Worm (Caenorhabditis elegans): ENCODE results near the gene Y39E4B.6.

The Y39E4B.6 gene

DNA sequence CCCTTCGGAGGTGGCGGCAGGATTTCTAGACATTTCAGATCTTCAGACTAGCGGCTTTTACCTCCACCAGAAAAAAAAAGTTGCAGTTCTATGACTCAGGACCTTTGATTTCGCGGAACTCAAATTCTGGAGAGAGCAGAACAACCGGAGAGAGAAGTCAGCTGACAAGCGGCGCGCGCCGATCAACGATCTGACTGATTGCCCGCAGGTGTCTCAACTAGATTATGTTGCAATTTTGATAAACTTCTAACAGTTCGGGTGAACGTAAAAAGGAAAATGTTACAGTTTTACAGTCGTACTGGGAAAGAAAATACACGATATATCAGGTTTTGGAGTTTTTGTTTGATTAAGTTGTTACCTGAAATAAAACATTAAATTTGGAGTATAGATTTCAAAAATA lies 7.6 kb upstream of the Y39E4B.6 start:
- TF ChIP-seq unc-62 (GFP tag; optimal IDR thresholded peaks at IDR 0.05): no peak

DNA sequence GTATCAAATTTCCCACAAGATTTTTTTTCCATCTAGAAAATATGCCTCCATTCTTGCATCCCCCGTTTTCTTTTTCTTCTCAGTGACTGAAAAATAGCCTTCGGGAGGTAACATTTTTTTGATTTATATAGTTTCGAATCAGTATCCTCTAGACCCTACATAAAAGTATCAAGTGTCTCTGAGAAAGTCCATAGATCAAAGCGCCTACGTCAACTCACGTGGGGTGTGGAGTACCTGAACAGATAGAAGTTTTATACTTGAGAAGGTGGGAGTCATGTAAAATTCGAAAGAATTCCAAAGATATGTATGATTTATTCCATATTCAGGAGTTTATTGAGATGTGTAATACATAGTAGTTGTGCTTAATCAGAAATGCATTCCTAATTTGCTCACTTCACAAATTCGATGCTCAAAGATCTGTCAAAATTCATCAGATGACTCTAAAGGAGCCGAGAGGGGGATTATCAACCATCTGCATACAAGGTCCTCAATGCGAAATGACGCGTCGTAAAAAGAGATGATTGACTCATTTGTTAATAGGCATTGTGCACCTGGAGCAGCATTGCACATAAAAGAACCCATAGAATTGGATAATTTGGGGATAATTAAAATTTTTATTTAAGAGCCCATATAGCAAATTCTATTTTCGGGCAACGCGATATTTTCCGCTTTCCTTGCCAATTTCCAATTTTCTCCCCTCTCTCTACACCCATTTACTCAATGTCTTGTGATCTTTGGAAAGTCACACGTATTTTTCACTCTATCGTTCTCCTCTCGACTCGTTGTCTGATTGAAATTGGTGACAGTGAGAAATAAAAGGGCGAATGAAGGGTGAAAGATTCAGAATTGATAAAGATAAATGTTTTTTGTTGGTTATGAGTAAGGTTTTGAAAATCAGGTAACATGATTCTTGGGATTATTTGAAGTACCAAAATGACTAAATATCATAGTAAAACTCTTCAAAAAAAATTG lies 6.1 kb upstream of the Y39E4B.6 start:
- no peak for TF ChIP-seq unc-62 (GFP tag; optimal IDR thresholded peaks at IDR 0.05)

DNA sequence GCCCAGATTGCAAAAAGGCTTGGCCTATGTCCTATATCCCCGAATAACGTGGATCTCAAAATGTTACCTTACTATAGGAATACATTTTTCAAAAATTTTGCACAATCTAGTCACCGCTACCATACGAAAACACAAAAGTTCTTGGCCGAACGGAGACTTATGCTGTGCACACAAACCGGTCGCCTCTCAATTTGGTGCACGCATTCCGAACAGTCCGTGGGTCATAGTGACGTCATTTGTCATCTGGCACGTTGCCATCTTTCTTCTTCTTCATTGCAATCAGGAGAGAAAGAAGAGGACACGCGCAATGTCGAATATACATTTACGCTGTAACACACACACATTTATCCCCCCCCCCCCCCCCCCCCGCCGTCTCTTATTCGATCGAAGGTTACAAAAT lies 4.9 kb upstream of the Y39E4B.6 start:
- TF ChIP-seq unc-62 (GFP tag; optimal IDR thresholded peaks at IDR 0.05): no peak

DNA sequence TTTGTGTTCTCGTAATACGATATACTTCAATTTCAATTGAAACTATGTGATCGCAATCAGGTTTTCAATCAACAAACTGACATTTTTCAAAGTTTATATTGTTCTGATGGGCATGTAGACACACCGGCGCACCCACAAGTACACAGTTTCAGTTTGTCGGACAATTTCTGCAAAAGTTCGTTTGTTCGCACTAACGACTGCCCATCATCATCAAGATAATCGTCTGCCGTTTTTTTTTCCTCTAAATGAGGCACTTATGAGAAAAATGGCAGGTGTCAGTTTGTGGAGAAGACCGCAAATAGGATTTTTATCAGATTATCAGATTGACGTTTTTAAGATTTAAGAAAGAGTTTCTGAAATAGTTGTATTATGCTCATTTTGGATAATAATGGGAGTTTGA lies 3.7 kb upstream of the Y39E4B.6 start:
- no peak for TF ChIP-seq unc-62 (GFP tag; optimal IDR thresholded peaks at IDR 0.05)

DNA sequence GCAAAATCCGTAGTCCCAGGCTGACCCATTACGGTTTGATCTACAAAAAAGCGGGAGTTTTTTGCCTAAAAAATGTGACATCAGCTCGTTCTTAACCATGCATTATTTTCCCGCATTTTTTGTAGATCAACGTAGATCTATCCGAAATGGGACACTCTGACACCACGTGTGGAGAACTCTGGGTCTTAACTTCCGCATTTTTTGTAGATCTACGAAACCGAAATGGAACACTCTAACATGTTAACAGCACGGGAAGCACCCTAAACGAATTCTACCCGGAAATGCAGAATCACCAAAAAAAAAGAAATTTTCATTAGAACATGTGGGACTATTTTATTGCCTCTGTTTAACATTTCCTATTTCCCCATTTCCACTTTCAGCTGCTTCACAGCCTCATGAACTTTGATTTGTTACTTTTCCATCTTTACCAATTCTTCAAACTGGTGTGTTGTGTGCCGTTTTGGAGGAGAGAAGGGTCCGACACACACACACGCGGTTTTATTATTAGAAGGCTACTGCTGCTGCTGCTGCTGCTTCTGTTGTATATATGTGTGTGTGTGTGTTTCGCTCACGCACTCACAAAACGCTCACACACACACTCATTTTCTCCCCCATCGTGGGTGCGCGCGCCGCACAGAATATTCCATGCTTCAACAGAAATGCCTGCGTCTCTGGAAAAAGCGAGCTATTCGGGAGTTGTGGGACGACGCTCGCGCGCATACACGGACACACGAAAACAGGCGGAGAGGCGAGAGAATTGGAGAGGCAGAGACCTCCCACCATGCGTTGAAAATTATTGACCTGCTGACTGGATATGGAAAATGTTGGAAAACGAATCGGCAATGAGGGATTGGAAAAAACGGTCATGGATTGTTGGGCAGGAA lies 2.4 kb upstream of the Y39E4B.6 start:
- no peak for TF ChIP-seq unc-62 (GFP tag; optimal IDR thresholded peaks at IDR 0.05)

DNA sequence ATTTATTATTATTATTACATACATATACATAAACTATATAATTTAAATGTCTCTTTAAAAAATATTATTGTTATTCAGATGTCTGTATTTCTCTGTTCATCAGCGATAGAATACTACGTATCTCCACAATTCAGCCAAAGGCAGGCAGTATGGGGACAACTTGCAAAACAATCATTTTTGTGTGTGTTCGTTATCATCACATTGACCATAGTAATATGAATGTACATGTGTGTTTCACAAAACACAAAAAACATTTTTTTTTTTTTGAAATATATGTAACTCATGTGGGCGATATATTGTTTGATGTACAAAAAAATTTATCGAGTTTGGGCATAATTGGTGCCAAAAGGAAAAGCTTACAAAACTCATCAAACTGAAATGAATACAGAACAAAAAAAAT lies 1.1 kb upstream of the Y39E4B.6 start:
- TF ChIP-seq unc-62 (GFP tag; optimal IDR thresholded peaks at IDR 0.05): no peak

DNA sequence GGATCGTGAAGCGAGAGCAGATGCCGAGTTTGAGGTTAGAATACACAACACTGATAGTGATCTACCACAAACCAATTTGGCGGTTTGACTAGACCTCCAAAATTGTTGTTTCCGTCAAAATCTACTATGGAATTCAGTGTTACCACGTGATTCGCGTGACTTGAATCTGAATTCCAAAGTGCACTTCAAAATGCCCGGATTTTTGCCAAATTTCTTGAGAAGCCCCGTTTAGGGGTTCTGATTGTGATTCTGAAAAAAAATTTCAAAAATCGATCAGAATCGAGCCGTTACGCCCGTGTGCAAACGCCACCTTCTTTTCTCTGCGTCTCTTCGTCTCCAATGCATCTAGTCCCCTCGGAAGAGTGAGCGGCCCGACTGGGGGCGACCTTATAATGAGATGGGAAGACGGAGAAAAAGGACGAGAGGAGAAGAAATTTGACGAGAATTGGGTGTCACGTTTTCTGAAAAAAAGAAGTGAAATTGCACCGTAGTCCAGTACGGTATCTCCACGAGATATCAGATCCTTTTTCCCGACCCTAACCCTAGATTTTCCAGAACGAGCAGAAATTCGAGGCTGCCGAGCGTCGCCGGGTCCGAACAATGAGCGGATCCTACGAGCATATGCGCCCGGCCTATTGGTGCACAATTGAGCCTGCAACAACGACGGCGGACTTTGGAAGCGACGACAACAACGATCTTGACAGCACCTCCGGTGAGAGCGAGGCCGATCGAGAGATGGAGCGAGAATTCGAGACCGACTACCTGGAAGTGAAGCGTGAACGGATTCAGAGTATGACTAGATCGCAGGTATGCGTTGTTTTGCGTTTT lies 1.1 kb downstream of the Y39E4B.6 start:
- no peak for TF ChIP-seq unc-62 (GFP tag; optimal IDR thresholded peaks at IDR 0.05)

DNA sequence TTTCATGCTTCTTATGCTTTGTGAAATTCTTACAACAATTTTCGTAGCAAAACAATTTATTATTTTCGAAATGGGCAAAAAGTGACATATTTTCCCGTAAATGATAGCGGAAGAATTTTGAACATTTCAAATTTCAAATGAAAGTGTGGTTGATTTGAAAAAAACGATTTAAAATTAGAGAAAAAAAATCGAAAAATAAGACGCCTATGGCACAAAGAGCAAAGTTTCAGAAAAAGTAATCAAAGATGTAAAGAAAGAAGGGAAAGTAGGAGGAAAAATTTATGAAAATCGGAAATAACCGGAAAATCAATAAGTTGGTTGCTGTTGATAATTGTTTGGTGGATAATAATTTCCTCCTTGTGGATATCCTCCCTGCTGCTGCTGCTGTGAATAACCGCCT lies 16.9 kb downstream of the Y39E4B.6 start:
- TF ChIP-seq unc-62 (GFP tag; optimal IDR thresholded peaks at IDR 0.05): no peak

DNA sequence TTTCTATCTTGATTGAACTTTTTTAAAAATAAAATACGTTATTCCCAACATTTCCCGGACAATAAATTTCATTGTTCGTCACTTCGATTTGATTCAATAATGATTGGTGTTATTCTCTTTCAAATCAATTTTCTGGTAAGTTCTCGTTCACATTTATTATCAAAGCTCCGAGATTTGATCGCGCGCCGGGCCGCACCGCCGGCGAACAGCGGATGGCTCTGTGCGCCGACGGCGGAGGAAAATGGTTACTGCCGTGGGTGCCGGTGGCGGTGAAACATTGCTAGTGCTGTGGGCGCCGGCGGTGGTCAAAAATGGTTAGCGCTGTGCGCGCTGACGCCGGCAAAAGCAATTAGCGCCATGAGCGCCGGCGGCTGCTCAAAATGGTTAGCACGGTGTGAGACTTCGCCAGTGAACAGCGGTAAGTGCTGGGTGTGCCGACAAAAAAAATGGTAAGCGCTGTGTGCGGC lies 20.5 kb downstream of the Y39E4B.6 start, which contains the start of gene Y39E4B.13:
Y39E4B.13 (plus strand) TSS at position 51 of the 467 bp plus-strand sequence.
- TF ChIP-seq unc-62 (GFP tag; optimal IDR thresholded peaks at IDR 0.05): no peak

DNA sequence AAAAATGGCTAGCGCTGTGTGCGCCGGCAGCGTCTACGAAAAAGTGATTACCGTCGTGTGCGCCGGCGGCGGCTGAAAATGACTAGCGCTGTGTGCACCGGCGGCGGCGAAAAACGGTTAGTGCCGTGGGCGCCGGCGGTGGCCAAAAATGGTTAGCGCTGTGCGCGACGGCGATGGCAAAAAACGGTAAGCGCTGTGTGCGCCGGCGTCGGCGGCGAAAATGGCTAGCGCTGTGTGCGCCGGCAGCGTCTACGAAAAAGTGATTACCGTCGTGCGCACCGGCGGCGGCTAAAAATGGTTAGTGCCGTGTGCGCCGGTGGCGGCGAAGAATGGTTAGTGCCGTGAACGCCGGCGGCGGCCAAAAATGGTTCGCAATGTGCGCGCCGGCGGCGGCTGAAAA lies 21.8 kb downstream of the Y39E4B.6 start:
- no peak for TF ChIP-seq unc-62 (GFP tag; optimal IDR thresholded peaks at IDR 0.05)

DNA sequence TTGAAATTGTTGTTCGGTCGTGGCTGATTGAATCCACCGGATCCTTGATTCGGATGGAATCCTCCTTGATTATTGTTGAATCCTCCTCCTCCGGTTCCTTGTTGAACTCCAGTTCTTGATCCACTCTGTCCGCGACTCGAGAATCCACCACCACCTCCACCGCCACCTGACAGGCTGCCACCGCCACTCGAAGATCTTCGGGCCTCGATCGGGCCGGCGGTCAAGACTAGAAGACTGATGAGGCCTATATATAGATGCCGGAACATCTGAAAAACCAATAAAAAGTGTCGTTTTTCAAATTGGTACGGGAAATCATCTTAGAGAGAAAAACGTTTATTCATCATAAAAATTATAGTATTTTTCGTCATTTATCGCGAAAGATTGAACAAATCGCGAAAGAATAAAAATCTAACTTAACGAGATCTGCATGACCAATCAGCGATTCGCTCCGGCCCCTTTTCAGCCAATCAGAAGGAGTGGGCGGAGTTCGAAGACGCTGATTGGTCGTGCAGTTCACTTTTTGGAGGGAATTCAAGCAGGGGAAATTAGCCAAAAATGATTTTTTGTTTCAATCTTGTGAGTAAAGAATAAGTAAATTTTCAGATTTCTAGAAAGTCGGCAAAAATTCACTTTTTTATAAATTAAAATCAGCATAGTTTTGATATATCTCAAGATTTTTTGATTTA lies 28.8 kb downstream of the Y39E4B.6 start, which contains the start of gene pqn-83:
pqn-83 (minus strand) TSS at position 272 of the 686 bp plus-strand sequence.
- TF ChIP-seq unc-62 (GFP tag; optimal IDR thresholded peaks at IDR 0.05): no peak

DNA sequence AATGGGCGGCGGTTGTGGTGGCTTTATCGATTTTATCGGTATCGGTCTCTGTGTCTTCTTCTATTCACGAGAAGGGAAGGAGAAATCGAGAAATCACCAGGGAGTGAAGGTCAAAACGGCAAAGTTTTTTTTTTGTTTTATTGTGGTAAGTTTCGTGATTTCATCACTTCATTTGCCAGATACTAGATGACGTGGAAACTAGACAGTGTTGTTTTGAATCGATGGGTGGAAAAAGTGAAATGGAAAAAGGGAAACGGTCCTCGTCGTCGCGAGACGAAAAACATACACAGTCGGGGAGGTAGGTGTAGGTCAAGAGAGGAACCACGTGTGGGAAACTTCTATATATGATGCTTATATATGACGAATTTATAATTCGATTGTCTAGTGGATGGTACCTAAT lies 30.5 kb downstream of the Y39E4B.6 start:
- no peak for TF ChIP-seq unc-62 (GFP tag; optimal IDR thresholded peaks at IDR 0.05)

DNA sequence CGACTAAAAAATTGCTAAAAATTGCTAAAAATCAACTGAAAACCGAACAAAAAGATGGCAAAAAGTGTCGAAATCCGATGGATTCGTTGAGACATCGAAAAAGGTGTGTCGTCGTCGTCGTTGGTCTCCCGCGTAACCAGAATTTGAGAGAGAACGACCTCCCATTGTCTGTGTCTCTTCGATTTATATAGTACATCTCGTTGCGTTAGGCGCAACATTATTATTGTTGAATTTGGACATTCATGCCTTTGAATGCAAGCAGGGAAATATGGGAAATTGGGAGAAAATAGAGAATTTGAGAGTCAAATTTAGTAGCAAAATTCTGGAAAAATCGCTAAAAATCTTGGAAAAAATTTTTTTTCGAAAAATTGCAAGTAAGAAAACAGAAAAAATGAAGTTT lies 33.4 kb downstream of the Y39E4B.6 start:
- TF ChIP-seq unc-62 (GFP tag; optimal IDR thresholded peaks at IDR 0.05): no peak

DNA sequence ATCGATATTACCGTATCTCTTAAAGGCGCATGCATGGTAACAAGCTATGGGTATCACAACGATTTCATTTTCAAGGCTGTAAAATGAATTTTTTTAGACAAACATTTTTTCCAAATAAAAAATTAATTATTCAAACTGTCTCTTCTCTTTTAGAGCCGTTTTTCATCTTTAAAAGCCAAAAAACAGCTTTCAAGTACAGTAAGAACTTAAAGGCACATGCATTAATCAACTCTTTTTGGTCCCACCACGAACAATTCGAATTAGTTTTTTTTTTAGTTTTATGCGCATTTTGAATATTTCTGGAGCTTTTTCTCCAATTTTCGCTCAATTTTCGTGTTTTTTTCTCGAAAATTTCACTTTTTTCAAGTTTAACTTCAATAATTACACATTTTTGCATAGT lies 33.9 kb downstream of the Y39E4B.6 start:
- TF ChIP-seq unc-62 (GFP tag; optimal IDR thresholded peaks at IDR 0.05): no peak

DNA sequence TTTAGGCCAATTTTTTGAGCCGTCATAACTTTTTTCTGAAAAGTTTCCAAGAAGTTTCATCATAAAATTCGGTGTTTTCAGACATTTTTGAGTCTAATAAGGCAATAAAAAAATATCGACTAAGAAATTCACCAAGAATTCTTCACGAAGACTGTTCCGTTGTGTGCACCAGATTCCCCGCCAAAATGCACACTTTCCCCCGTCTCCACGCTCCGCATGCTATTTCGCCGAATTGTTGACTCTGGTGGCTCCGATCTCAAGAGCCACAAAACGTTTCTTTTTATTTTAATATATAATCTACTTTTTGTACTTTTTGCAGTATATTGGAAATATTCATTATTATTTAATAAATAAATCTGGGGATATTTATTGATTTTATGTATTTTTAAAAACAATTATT lies 34.9 kb downstream of the Y39E4B.6 start:
- TF ChIP-seq unc-62 (GFP tag; optimal IDR thresholded peaks at IDR 0.05): no peak

Measured in whole organism, dauer.